Worm (Caenorhabditis elegans) whole organism, mixed stage, embryonic: Measurements from ENCODE around the gene gcy-29.

ENCODE experiments used
- ces-1 ChIP-seq: fragments of 150-350 bp; optimal IDR thresholded peaks from 2 replicates; lab custom pipeline; 2014; ENCODE audit warnings: missing biosample characterization, missing genetic modification reagents, missing genetic modification characterization
- elt-3 ChIP-seq: fragments of 150-350 bp; optimal IDR thresholded peaks from 2 replicates; lab custom pipeline; 2014; ENCODE audit warnings: missing biosample characterization, missing genetic modification characterization
- lin-13 ChIP-seq: fragments of 150-350 bp; optimal IDR thresholded peaks from 2 replicates; lab custom pipeline; 2014; ENCODE audit warnings: missing biosample characterization, missing genetic modification characterization
- sem-2 ChIP-seq: fragments of 200-800 bp; sonication (Bioruptor generic); optimal IDR thresholded peaks from 2 replicates; lab custom pipeline; 2018; ENCODE audit warnings: mild to moderate bottlenecking, missing genetic modification characterization, missing compliant biosample characterization
- unc-62 ChIP-seq: fragments of 150-350 bp; optimal IDR thresholded peaks from 2 replicates; lab custom pipeline; 2014; ENCODE audit warnings: missing biosample characterization, missing genetic modification reagents, missing genetic modification characterization
- ztf-11 ChIP-seq: fragments of 150-350 bp; optimal IDR thresholded peaks from 2 replicates; lab custom pipeline; 2014; ENCODE audit warnings: missing biosample characterization, missing genetic modification characterization

ce11 chrII:14548691-14549090 is at the start of gene gcy-29:
- TF ChIP-seq unc-62 (GFP tag; lab: Kevin White, UChicago): no peak
- TF ChIP-seq sem-2: no peak
- no peak for TF ChIP-seq elt-3 (tag; lab: Kevin White, UChicago)
- TF ChIP-seq ces-1: no peak
- TF ChIP-seq ztf-11 (tag; lab: Kevin White, UChicago): no peak
- no peak for TF ChIP-seq lin-13 (tag; lab: Kevin White, UChicago)
